Fruit fly (Drosophila melanogaster) whole organism, embryonic: Measurements from ENCODE around the gene w.

Experiments
- CG1024 ChIP-seq: fragments of 200-800 bp; sonication (Bioruptor generic); IDR thresholded peaks from 2 replicates; pipeline ENCODE4 v1.3.6; 2022; ENCODE audit warnings: missing biosample characterization, missing genetic modification characterization
- CG10462 ChIP-seq: fragments of 200-800 bp; sonication (Bioruptor generic); optimal IDR thresholded peaks from 2 replicates; lab custom pipeline; 2016; ENCODE audit warnings: missing biosample characterization, missing genetic modification characterization
- CG14014 ChIP-seq: fragments of 200-800 bp; sonication (Bioruptor generic); IDR thresholded peaks from 2 replicates; pipeline ENCODE4 v1.3.6; 2022; ENCODE audit warnings: missing biosample characterization, missing genetic modification characterization
- CG16779 ChIP-seq: fragments of 200-800 bp; sonication (Bioruptor generic); IDR thresholded peaks from 2 replicates; pipeline ENCODE4 v1.3.6; 2022; ENCODE audit warnings: missing biosample characterization, missing genetic modification characterization
- CG17385 ChIP-seq: fragments of 200-800 bp; sonication (Bioruptor generic); optimal IDR thresholded peaks from 3 replicates; lab custom pipeline; 2018; ENCODE audit warnings: missing biosample characterization, mild to moderate bottlenecking, missing genetic modification characterization
- CG17612 ChIP-seq: fragments of 200-800 bp; sonication (Bioruptor generic); IDR thresholded peaks from 2 replicates; pipeline ENCODE4 v1.3.6; 2022; ENCODE audit warnings: missing biosample characterization, missing genetic modification characterization
- CG18764 ChIP-seq: fragments of 200-800 bp; sonication (Bioruptor generic); optimal IDR thresholded peaks from 3 replicates; lab custom pipeline; 2016; ENCODE audit warnings: missing biosample characterization, missing genetic modification characterization
- CG2875 ChIP-seq: fragments of 200-800 bp; sonication (Bioruptor generic); optimal IDR thresholded peaks from 2 replicates; lab custom pipeline; 2017; ENCODE audit warnings: missing biosample characterization, mild to moderate bottlenecking, missing genetic modification characterization, missing genetic modification reagents
- CG2889 ChIP-seq: fragments of 200-800 bp; sonication (Bioruptor generic); IDR thresholded peaks from 3 replicates; pipeline ENCODE4 v1.3.6; 2022; ENCODE audit warnings: missing biosample characterization, missing genetic modification characterization
- CG30431 ChIP-seq: fragments of 200-800 bp; sonication (Bioruptor generic); optimal IDR thresholded peaks from 2 replicates; lab custom pipeline; 2017; ENCODE audit warnings: missing biosample characterization, missing genetic modification characterization
- CG4328 ChIP-seq: fragments of 200-800 bp; sonication (Bioruptor generic); optimal IDR thresholded peaks from 3 replicates; lab custom pipeline; 2017; ENCODE audit warnings: missing biosample characterization, missing genetic modification reagents, missing genetic modification characterization
- CG4707 ChIP-seq: fragments of 200-800 bp; sonication (Bioruptor generic); optimal IDR thresholded peaks from 2 replicates; lab custom pipeline; 2018; ENCODE audit warnings: missing biosample characterization, mild to moderate bottlenecking, missing genetic modification characterization, moderate library complexity
- CG6254 ChIP-seq: fragments of 200-800 bp; sonication (Bioruptor generic); optimal IDR thresholded peaks from 3 replicates; lab custom pipeline; 2017; ENCODE audit warnings: mild to moderate bottlenecking, missing biosample characterization, missing genetic modification reagents, missing genetic modification characterization
- CG7928 ChIP-seq: fragments of 200-800 bp; sonication (Bioruptor generic); optimal IDR thresholded peaks from 2 replicates; lab custom pipeline; 2017; ENCODE audit warnings: missing biosample characterization, mild to moderate bottlenecking, missing genetic modification characterization
- CG8944 ChIP-seq: fragments of 200-800 bp; sonication (Bioruptor generic); optimal IDR thresholded peaks from 3 replicates; lab custom pipeline; 2016; ENCODE audit warnings: missing biosample characterization, missing genetic modification characterization
- CG9215 ChIP-seq: fragments of 200-800 bp; sonication (Bioruptor generic); IDR thresholded peaks from 2 replicates; pipeline ENCODE4 v1.3.6; 2022; ENCODE audit warnings: missing biosample characterization, missing genetic modification characterization
- CG9727 ChIP-seq: fragments of 200-800 bp; sonication (Bioruptor generic); optimal IDR thresholded peaks from 3 replicates; lab custom pipeline; 2017; ENCODE audit warnings: missing biosample characterization, mild to moderate bottlenecking, missing genetic modification characterization
- CrebB ChIP-seq: fragments of 200-800 bp; sonication (Bioruptor generic); optimal IDR thresholded peaks from 3 replicates; lab custom pipeline; 2018; ENCODE audit warnings: missing biosample characterization, mild to moderate bottlenecking, missing genetic modification characterization
- Dip2 ChIP-seq: fragments of 200-800 bp; sonication (Bioruptor generic); IDR thresholded peaks from 2 replicates; pipeline ENCODE4 v1.3.6; 2022; ENCODE audit warnings: missing biosample characterization, missing genetic modification characterization
- Ets97D ChIP-seq: fragments of 200-800 bp; sonication (Bioruptor generic); optimal IDR thresholded peaks from 3 replicates; lab custom pipeline; 2016; ENCODE audit warnings: missing biosample characterization, missing genetic modification characterization
- Fer2 ChIP-seq: fragments of 200-800 bp; sonication (Bioruptor generic); optimal IDR thresholded peaks from 2 replicates; lab custom pipeline; 2018; ENCODE audit warnings: missing biosample characterization, mild to moderate bottlenecking, missing genetic modification characterization, moderate library complexity
- HHEX ChIP-seq: fragments of 200-800 bp; sonication (Bioruptor generic); optimal IDR thresholded peaks from 3 replicates; lab custom pipeline; 2017; ENCODE audit warnings: missing biosample characterization, mild to moderate bottlenecking, missing genetic modification characterization, missing genetic modification reagents
- HLHmδ ChIP-seq: fragments of 200-800 bp; sonication (Bioruptor generic); optimal IDR thresholded peaks from 2 replicates; lab custom pipeline; 2018; ENCODE audit warnings: missing biosample characterization, mild to moderate bottlenecking, missing genetic modification characterization, moderate library complexity
- Hr51 ChIP-seq, 2 experiments: fragments of 200-800 bp; sonication (Bioruptor generic); optimal IDR thresholded peaks; 2 replicates in 1 of 2; 3 replicates in 1 of 2; lab custom pipeline; 2016 to 2018; ENCODE audit warnings: missing biosample characterization in 2 of 2, missing genetic modification characterization in 2 of 2, mild to moderate bottlenecking in 1 of 2, moderate library complexity in 1 of 2
- Hsf ChIP-seq: fragments of 200-800 bp; sonication (Bioruptor generic); optimal IDR thresholded peaks from 3 replicates; lab custom pipeline; 2016; ENCODE audit warnings: missing biosample characterization, missing genetic modification characterization
- Kr ChIP-seq: fragments of 200-800 bp; sonication (Bioruptor generic); optimal IDR thresholded peaks from 2 replicates; lab custom pipeline; 2017; ENCODE audit warnings: missing biosample characterization, mild to moderate bottlenecking, missing genetic modification characterization
- Meics ChIP-seq: fragments of 200-800 bp; sonication (Bioruptor generic); optimal IDR thresholded peaks from 2 replicates; lab custom pipeline; 2017; ENCODE audit warnings: missing biosample characterization, mild to moderate bottlenecking, missing genetic modification characterization
- Myb ChIP-seq: fragments of 200-800 bp; sonication (Bioruptor generic); optimal IDR thresholded peaks from 2 replicates; lab custom pipeline; 2016; ENCODE audit warnings: missing biosample characterization, missing genetic modification characterization
- Sox100B ChIP-seq: fragments of 200-800 bp; sonication (Bioruptor generic); optimal IDR thresholded peaks from 3 replicates; lab custom pipeline; 2018; ENCODE audit warnings: missing biosample characterization, mild to moderate bottlenecking, missing genetic modification characterization
- Ssrp ChIP-seq: fragments of 200-800 bp; sonication (Bioruptor generic); optimal IDR thresholded peaks from 2 replicates; lab custom pipeline; 2018; ENCODE audit warnings: missing biosample characterization, mild to moderate bottlenecking, missing genetic modification characterization, moderate library complexity
- Tbp ChIP-seq: fragments of >200 bp; optimal IDR thresholded peaks from 2 replicates; lab custom pipeline; 2018; ENCODE audit warnings: missing biosample characterization, missing genetic modification characterization
- bbx ChIP-seq: fragments of 200-800 bp; sonication (Bioruptor generic); IDR thresholded peaks from 2 replicates; pipeline ENCODE4 v1.3.6; 2022; ENCODE audit warnings: missing biosample characterization, missing genetic modification characterization; ENCODE audit not compliant: partially characterized antibody
- caup ChIP-seq: fragments of 200-800 bp; sonication (Bioruptor generic); optimal IDR thresholded peaks from 3 replicates; lab custom pipeline; 2017; ENCODE audit warnings: missing biosample characterization, mild to moderate bottlenecking, missing genetic modification characterization, moderate library complexity; ENCODE audit not compliant: severe bottlenecking
- chinmo ChIP-seq: fragments of 200-800 bp; sonication (Bioruptor generic); IDR thresholded peaks from 4 replicates; pipeline ENCODE4 v1.3.6; 2022; ENCODE audit warnings: missing biosample characterization, missing genetic modification characterization; ENCODE audit not compliant: partially characterized antibody
- ewg ChIP-seq: fragments of 200-800 bp; sonication (Bioruptor generic); optimal IDR thresholded peaks from 3 replicates; lab custom pipeline; 2017; ENCODE audit warnings: mild to moderate bottlenecking, missing biosample characterization, missing genetic modification reagents, missing genetic modification characterization
- gsb-n ChIP-seq: fragments of 200-800 bp; sonication (Bioruptor generic); optimal IDR thresholded peaks from 3 replicates; lab custom pipeline; 2018; ENCODE audit warnings: missing biosample characterization, mild to moderate bottlenecking, missing genetic modification characterization
- nerfin-1 ChIP-seq: fragments of 200-800 bp; sonication (Bioruptor generic); optimal IDR thresholded peaks from 3 replicates; lab custom pipeline; 2019; ENCODE audit warnings: missing biosample characterization, mild to moderate bottlenecking, missing genetic modification characterization, moderate library complexity
- nmo ChIP-seq: fragments of 200-800 bp; sonication (Bioruptor generic); optimal IDR thresholded peaks from 2 replicates; lab custom pipeline; 2018; ENCODE audit warnings: missing biosample characterization, mild to moderate bottlenecking, missing genetic modification characterization, moderate library complexity
- otp ChIP-seq: fragments of 200-800 bp; sonication (Bioruptor generic); IDR thresholded peaks from 3 replicates; pipeline ENCODE4, ENCODE4 v1.3.6; 2022; ENCODE audit warnings: missing biosample characterization, missing genetic modification characterization
- pan ChIP-seq, 4 experiments: fragments of >200 bp in 3 of 4; fragments of 200-800 bp in 1 of 4; sonication (Bioruptor generic) in 1 of 4; optimal IDR thresholded peaks in 3 of 4; IDR thresholded peaks in 1 of 4; 2 replicates each; pipeline versions ENCODE4 v1.3.6 to Lab custom; 2017 to 2022; ENCODE audit warnings: missing biosample characterization in 2 of 4, missing genetic modification characterization in 2 of 4, mixed read lengths in 1 of 4
- pb ChIP-seq: fragments of 200-800 bp; sonication (Bioruptor generic); optimal IDR thresholded peaks from 3 replicates; lab custom pipeline; 2016; ENCODE audit warnings: missing biosample characterization, missing genetic modification characterization
- pita ChIP-seq: fragments of 200-800 bp; sonication (Bioruptor generic); optimal IDR thresholded peaks from 2 replicates; lab custom pipeline; 2017; ENCODE audit warnings: missing biosample characterization, mild to moderate bottlenecking, missing genetic modification characterization
- prd ChIP-seq, 3 experiments: fragments of >200 bp in 2 of 3; fragments of 200-800 bp in 1 of 3; sonication (Bioruptor generic) in 1 of 3; optimal IDR thresholded peaks in 2 of 3; IDR thresholded peaks in 1 of 3; 2 replicates in 2 of 3; 3 replicates in 1 of 3; pipeline versions ENCODE4 v1.3.6 to Lab custom; 2017 to 2022; ENCODE audit warnings: missing biosample characterization in 1 of 3, missing genetic modification characterization in 1 of 3
- row ChIP-seq: fragments of 200-800 bp; sonication (Bioruptor generic); IDR thresholded peaks from 3 replicates; pipeline ENCODE4 v1.3.6; 2022; ENCODE audit warnings: missing biosample characterization, missing genetic modification characterization
- sens ChIP-seq: fragments of 200-800 bp; sonication (Bioruptor generic); peaks from one replicate; lab custom pipeline; 2016; ENCODE audit warnings: missing biosample characterization, missing genetic modification characterization
- ssp ChIP-seq: fragments of 200-800 bp; sonication (Bioruptor generic); IDR thresholded peaks from 2 replicates; pipeline ENCODE4 v1.3.6; 2022; ENCODE audit warnings: missing biosample characterization, missing genetic modification characterization
- trh ChIP-seq: fragments of 200-800 bp; sonication (Bioruptor generic); optimal IDR thresholded peaks from 2 replicates; lab custom pipeline; 2016; ENCODE audit warnings: missing biosample characterization, missing genetic modification characterization
- ttk ChIP-seq: fragments of 200-800 bp; sonication (Bioruptor generic); IDR thresholded peaks from 2 replicates; pipeline ENCODE4 v2.1.2; 2022; ENCODE audit warnings: missing biosample characterization, missing genetic modification characterization
- vfl ChIP-seq: fragments of 200-800 bp; sonication (Bioruptor generic); optimal IDR thresholded peaks from 2 replicates; lab custom pipeline; 2016; ENCODE audit warnings: missing biosample characterization, missing genetic modification characterization
- yki ChIP-seq: fragments of >200 bp; optimal IDR thresholded peaks from 3 replicates; lab custom pipeline; 2018

Gene w

DNA sequence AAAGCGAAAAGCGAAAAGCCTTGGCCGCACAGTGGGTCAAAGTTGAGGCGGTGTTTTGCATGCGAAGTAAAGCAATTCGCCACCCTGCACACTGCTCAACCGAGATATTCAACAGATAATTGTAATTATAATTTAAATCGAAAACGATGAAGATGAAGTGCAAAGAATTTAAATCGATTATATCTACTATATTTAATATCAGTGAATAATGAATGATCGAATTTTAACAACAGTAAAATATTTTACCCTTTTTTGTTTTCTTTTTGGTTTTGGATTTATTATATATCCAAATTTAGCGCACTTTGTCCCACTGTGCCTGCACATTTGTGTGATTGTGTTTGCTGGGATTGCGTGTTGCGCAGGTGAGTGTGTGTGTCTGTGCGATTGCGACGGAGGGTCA lies 9.0 kb downstream of the w start (continued):
- TF ChIP-seq HHEX (GFP tag; lab: Kevin White, UChicago): peak; percentile 86
- TF ChIP-seq trh (GFP tag; lab: Kevin White, UChicago): peak; percentile 57
- peak; percentile 36 for TF ChIP-seq Ets97D (GFP tag; lab: Kevin White, UChicago)
- TF ChIP-seq CG4328 (GFP tag; lab: Kevin White, UChicago): peak; percentile 58
- TF ChIP-seq yki (lab: Kevin White, UChicago): no peak
- TF ChIP-seq row (GFP tag; lab: Robert Waterston, UW): peak; percentile 90
- peak; percentile 82 for TF ChIP-seq ewg (GFP tag; lab: Kevin White, UChicago)
- TF ChIP-seq nmo (GFP tag; lab: Kevin White, UChicago): peak; percentile 90
- peak; percentile 34 for TF ChIP-seq CG7928 (GFP tag; lab: Kevin White, UChicago)
- no peak for TF ChIP-seq chinmo (GFP tag; lab: Robert Waterston, UW)
- TF ChIP-seq CG10462 (GFP tag; lab: Kevin White, UChicago): peak; percentile 48
- no peak for TF ChIP-seq bbx
- peak; percentile 82 for TF ChIP-seq CG17385 (GFP tag; lab: Kevin White, UChicago)
- TF ChIP-seq CG1024 (GFP tag; lab: Robert Waterston, UW): peak; percentile 22; the same call in 1 of the 2 replicates
- no peak for TF ChIP-seq CG17612
- TF ChIP-seq Fer2 (tag; lab: Kevin White, UChicago): peak; percentile 64
- peak; percentile 73 for TF ChIP-seq gsb-n (tag; lab: Kevin White, UChicago)
- TF ChIP-seq CG4707: peak; percentile 60
- no peak for TF ChIP-seq prd (optimal IDR thresholded peaks at IDR 0.05; lab: Kevin White, UChicago)
- peak; percentile 85 for TF ChIP-seq prd (GFP tag; IDR thresholded peaks at IDR 0.05; lab: Robert Waterston, UW)
- TF ChIP-seq pita: no peak
- peak; percentile 73 for TF ChIP-seq Hsf (GFP tag; lab: Kevin White, UChicago)
- no peak for TF ChIP-seq pan (optimal IDR thresholded peaks at IDR 0.05; lab: Kevin White, UChicago)
- no peak for TF ChIP-seq pan (GFP tag; optimal IDR thresholded peaks at IDR 0.05 in 1 of 2, IDR thresholded peaks at IDR 0.05 in 1 of 2)
- no peak for TF ChIP-seq Tbp (GFP tag; lab: Kevin White, UChicago)
- peak; percentile 69 for TF ChIP-seq nerfin-1
- peak; percentile 98 for TF ChIP-seq sens
- TF ChIP-seq CG30431 (GFP tag; lab: Kevin White, UChicago): peak; percentile 75
- peak; percentile 67 for TF ChIP-seq ssp (GFP tag; lab: Robert Waterston, UW)
- TF ChIP-seq Ssrp (tag; lab: Kevin White, UChicago): peak; percentile 85
- TF ChIP-seq caup (GFP tag; lab: Kevin White, UChicago): peak; percentile 69
- TF ChIP-seq ttk: peak; percentile 75
- TF ChIP-seq pb: peak; percentile 51
- TF ChIP-seq CG9727: peak; percentile 80
- TF ChIP-seq Meics (GFP tag; lab: Kevin White, UChicago): peak; percentile 90
- peak; percentile 64 for TF ChIP-seq CG9215 (GFP tag; lab: Robert Waterston, UW)
- TF ChIP-seq Sox100B: peak; percentile 93
- peak; percentile 57; the same call in 1 of the 3 replicates for TF ChIP-seq otp (GFP tag; lab: Robert Waterston, UW)
- TF ChIP-seq vfl (GFP tag; lab: Kevin White, UChicago): peak; percentile 32
- TF ChIP-seq Kr (GFP tag; lab: Kevin White, UChicago): no peak
- peak; percentile 48 for TF ChIP-seq CG18764 (GFP tag; lab: Kevin White, UChicago)
- peak; percentile 69 for TF ChIP-seq CG2889 (GFP tag; lab: Robert Waterston, UW)
- no peak for TF ChIP-seq HLHmδ
- no peak for TF ChIP-seq CG16779
- TF ChIP-seq Dip2: peak; percentile 22; the same call in 1 of the 2 replicates
- peak; percentile 77 for TF ChIP-seq CG6254
- peak; percentile 85 for TF ChIP-seq CG14014 (GFP tag; lab: Robert Waterston, UW)
- peak; percentile 41 for TF ChIP-seq Myb (GFP tag; lab: Kevin White, UChicago)
- TF ChIP-seq CG8944 (GFP tag; lab: Kevin White, UChicago): peak; percentile 41
- peak; percentile 60 for TF ChIP-seq CrebB (tag; lab: Kevin White, UChicago)
- peak; percentile 71 for TF ChIP-seq CG2875 (GFP tag; lab: Kevin White, UChicago)
- peak; percentile 66 to 94 for TF ChIP-seq Hr51 (GFP tag; optimal IDR thresholded peaks at IDR 0.05; lab: Kevin White, UChicago)
